Worm (Caenorhabditis elegans) whole organism, mixed stage, embryonic: Measurements from ENCODE around the gene T22C8.1.

Source experiments
- M03D4.4 ChIP-seq: sonication (generic microtip); optimal IDR thresholded peaks from 2 replicates; lab custom pipeline; 2017; ENCODE audit warnings: mild to moderate bottlenecking, missing genetic modification characterization, missing compliant biosample characterization
- elt-1 ChIP-seq: sonication (generic microtip); optimal IDR thresholded peaks from 2 replicates; lab custom pipeline; 2017; ENCODE audit warnings: missing genetic modification characterization, mild to moderate bottlenecking, missing compliant biosample characterization, antibody characterized with exemption, moderate library complexity, borderline replicate concordance; ENCODE audit not compliant: insufficient read depth
- elt-3 ChIP-seq: fragments of 150-350 bp; optimal IDR thresholded peaks from 2 replicates; lab custom pipeline; 2014; ENCODE audit warnings: missing biosample characterization, missing genetic modification characterization
- lsy-2 ChIP-seq: fragments of 150-350 bp; optimal IDR thresholded peaks from 2 replicates; lab custom pipeline; 2014; ENCODE audit warnings: missing biosample characterization, missing genetic modification characterization
- mab-5 ChIP-seq: fragments of 150-350 bp; optimal IDR thresholded peaks from 2 replicates; lab custom pipeline; 2014; ENCODE audit warnings: missing biosample characterization, missing genetic modification characterization
- nhr-12 ChIP-seq: fragments of 150-350 bp; optimal IDR thresholded peaks from 2 replicates; lab custom pipeline; 2014; ENCODE audit warnings: missing biosample characterization, missing genetic modification characterization
- nhr-237 ChIP-seq: fragments of 150-350 bp; optimal IDR thresholded peaks from 2 replicates; lab custom pipeline; 2014; ENCODE audit warnings: missing biosample characterization, missing genetic modification characterization
- nhr-28 ChIP-seq: fragments of 150-350 bp; optimal IDR thresholded peaks from 2 replicates; lab custom pipeline; 2014; ENCODE audit warnings: missing biosample characterization, missing genetic modification characterization
- nhr-76 ChIP-seq: sonication (generic microtip); optimal IDR thresholded peaks from 2 replicates; lab custom pipeline; 2017; ENCODE audit warnings: missing biosample characterization, missing genetic modification characterization

- no peak for TF ChIP-seq elt-3
- TF ChIP-seq mab-5 (tag; lab: Kevin White, UChicago), result no peak
- TF ChIP-seq M03D4.4, result no peak
- no peak for TF ChIP-seq elt-1 (tag; lab: Kevin White, UChicago)
- TF ChIP-seq nhr-237 (tag; lab: Kevin White, UChicago), result no peak
- no peak for TF ChIP-seq nhr-12
- no peak for TF ChIP-seq nhr-28 (tag; lab: Kevin White, UChicago)
- no peak for TF ChIP-seq nhr-76
- no peak for TF ChIP-seq lsy-2 (tag; lab: Kevin White, UChicago)
Observed at ce11 chrII:8626598-8626997, 14.0 kb downstream of the T22C8.1 start.
